Fruit fly (Drosophila melanogaster) whole organism, adult: Measurements from ENCODE around the gene rdx.

Source experiments
- CG11617 ChIP-seq: fragments of 200-800 bp; sonication (Bioruptor generic); optimal IDR thresholded peaks from 2 replicates; lab custom pipeline; 2017; ENCODE audit warnings: mild to moderate bottlenecking, missing biosample characterization, missing genetic modification reagents, missing genetic modification characterization
- CG12768 ChIP-seq: fragments of 200-800 bp; sonication (Bioruptor generic); optimal IDR thresholded peaks from 2 replicates; lab custom pipeline; 2017; ENCODE audit warnings: missing biosample characterization, missing genetic modification characterization, mild to moderate bottlenecking, moderate library complexity, missing genetic modification reagents
- CG14711 ChIP-seq: fragments of 200-800 bp; sonication (Bioruptor generic); optimal IDR thresholded peaks from 2 replicates; lab custom pipeline; 2018; ENCODE audit warnings: missing biosample characterization, mild to moderate bottlenecking, missing genetic modification characterization, moderate library complexity
- CG1620 ChIP-seq: fragments of 200-800 bp; sonication (Bioruptor generic); optimal IDR thresholded peaks from 2 replicates; lab custom pipeline; 2016; ENCODE audit warnings: missing biosample characterization, missing genetic modification characterization
- CG33017 ChIP-seq: fragments of 200-800 bp; sonication (Bioruptor generic); optimal IDR thresholded peaks from 2 replicates; lab custom pipeline; 2018; ENCODE audit warnings: missing biosample characterization, mild to moderate bottlenecking, missing genetic modification characterization, moderate library complexity
- CG5204 ChIP-seq: fragments of 200-800 bp; sonication (Bioruptor generic); optimal IDR thresholded peaks from 2 replicates; lab custom pipeline; 2016; ENCODE audit warnings: missing biosample characterization, missing genetic modification characterization
- bab1 ChIP-seq: fragments of 200-800 bp; sonication (Bioruptor generic); optimal IDR thresholded peaks from 3 replicates; lab custom pipeline; 2019; ENCODE audit warnings: missing biosample characterization, mild to moderate bottlenecking, missing genetic modification characterization, moderate library complexity
- cnc ChIP-seq, 2 experiments: fragments of >200 bp; optimal IDR thresholded peaks; 2 replicates each; lab custom pipeline; 2017
- ovo ChIP-seq: fragments of 200-800 bp; sonication (Bioruptor generic); optimal IDR thresholded peaks from 2 replicates; lab custom pipeline; 2016; ENCODE audit warnings: missing biosample characterization, missing genetic modification characterization
- pad ChIP-seq: fragments of 200-800 bp; sonication (Bioruptor generic); optimal IDR thresholded peaks from 3 replicates; lab custom pipeline; 2017; ENCODE audit warnings: missing biosample characterization, missing genetic modification characterization, mild to moderate bottlenecking, moderate library complexity, missing genetic modification reagents

DNA sequence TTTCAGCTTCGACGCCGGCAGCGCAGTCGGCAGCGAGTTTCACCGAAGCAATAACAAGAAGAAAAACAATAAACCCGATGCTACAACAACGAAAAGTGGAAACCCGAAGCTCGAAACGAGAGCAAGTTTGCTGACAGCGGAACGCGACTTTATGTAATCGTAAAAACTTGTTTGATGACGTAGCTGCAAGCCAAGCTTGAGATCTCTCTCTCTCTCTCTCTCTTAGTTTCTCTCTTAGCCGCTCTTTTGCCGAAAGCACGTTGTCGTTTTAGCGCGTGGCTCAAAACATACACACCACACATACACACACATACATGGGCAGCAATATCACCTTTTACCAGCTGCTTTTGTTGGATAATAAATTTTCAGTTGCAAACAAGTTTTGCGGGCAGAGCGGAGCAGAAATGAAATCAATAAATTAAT is 55.8 kb downstream of the rdx start:
- TF ChIP-seq cnc (optimal IDR thresholded peaks at IDR 0.05; lab: Kevin White, UChicago): no peak
- no peak for TF ChIP-seq CG33017 (tag; lab: Kevin White, UChicago)
- no peak for TF ChIP-seq CG11617 (GFP tag; lab: Kevin White, UChicago)
- TF ChIP-seq CG12768: no peak
- no peak for TF ChIP-seq bab1 (GFP tag; lab: Kevin White, UChicago)
- no peak for TF ChIP-seq CG1620
- no peak for TF ChIP-seq pad (GFP tag; lab: Kevin White, UChicago)
- no peak for TF ChIP-seq CG14711
- TF ChIP-seq ovo (GFP tag; lab: Kevin White, UChicago): no peak
- TF ChIP-seq CG5204 (GFP tag; lab: Kevin White, UChicago): no peak
